Worm (Caenorhabditis elegans) whole organism, L3 larva: Measurements from ENCODE around the gene rrp-1.

Experiments used
- ama-1 ChIP-seq: fragments of 150-350 bp; optimal IDR thresholded peaks from 2 replicates; lab custom pipeline; 2018
- ceh-16 ChIP-seq: sonication (generic microtip); optimal IDR thresholded peaks from 2 replicates; lab custom pipeline; 2017; ENCODE audit warnings: missing biosample characterization, missing genetic modification characterization
- daf-12 ChIP-seq: fragments of 150-350 bp; optimal IDR thresholded peaks from 2 replicates; lab custom pipeline; 2014; ENCODE audit warnings: missing biosample characterization, missing genetic modification reagents, missing genetic modification characterization
- jun-1 ChIP-seq: fragments of 150-350 bp; optimal IDR thresholded peaks from 2 replicates; lab custom pipeline; 2014; ENCODE audit warnings: missing biosample characterization, missing genetic modification reagents, missing genetic modification characterization
- mdl-1 ChIP-seq: fragments of 150-350 bp; optimal IDR thresholded peaks from 2 replicates; lab custom pipeline; 2014; ENCODE audit warnings: missing biosample characterization, missing genetic modification characterization
- nhr-11 ChIP-seq: fragments of 150-350 bp; optimal IDR thresholded peaks from 2 replicates; lab custom pipeline; 2014; ENCODE audit warnings: missing biosample characterization, missing genetic modification characterization
- nhr-12 ChIP-seq: fragments of 150-350 bp; optimal IDR thresholded peaks from 2 replicates; lab custom pipeline; 2014; ENCODE audit warnings: missing biosample characterization, missing genetic modification characterization
- nhr-25 ChIP-seq: sonication (generic microtip); optimal IDR thresholded peaks from 2 replicates; lab custom pipeline; 2017; ENCODE audit warnings: missing biosample characterization, missing genetic modification characterization
- pha-4 ChIP-seq: fragments of 150-350 bp; optimal IDR thresholded peaks from 2 replicates; lab custom pipeline; 2014; ENCODE audit warnings: missing biosample characterization, missing genetic modification reagents, missing genetic modification characterization

ce11 chrIV:10007758-10008157 lies 25.7 kb upstream of the rrp-1 start:
- TF ChIP-seq ama-1 (lab: Kevin White, UChicago), result no peak
- TF ChIP-seq jun-1, result no peak
- TF ChIP-seq nhr-25 (tag; lab: Kevin White, UChicago), result peak; percentile 78
- peak; percentile 63 for TF ChIP-seq pha-4 (tag; lab: Kevin White, UChicago)
- TF ChIP-seq nhr-12 (tag; lab: Kevin White, UChicago), result no peak
- no peak for TF ChIP-seq nhr-11 (tag; lab: Kevin White, UChicago)
- no peak for TF ChIP-seq mdl-1
- no peak for TF ChIP-seq ceh-16
- TF ChIP-seq daf-12 (tag; lab: Kevin White, UChicago), result no peak
